Worm (Caenorhabditis elegans): ENCODE data around the gene lpd-7.

The lpd-7 gene

DNA sequence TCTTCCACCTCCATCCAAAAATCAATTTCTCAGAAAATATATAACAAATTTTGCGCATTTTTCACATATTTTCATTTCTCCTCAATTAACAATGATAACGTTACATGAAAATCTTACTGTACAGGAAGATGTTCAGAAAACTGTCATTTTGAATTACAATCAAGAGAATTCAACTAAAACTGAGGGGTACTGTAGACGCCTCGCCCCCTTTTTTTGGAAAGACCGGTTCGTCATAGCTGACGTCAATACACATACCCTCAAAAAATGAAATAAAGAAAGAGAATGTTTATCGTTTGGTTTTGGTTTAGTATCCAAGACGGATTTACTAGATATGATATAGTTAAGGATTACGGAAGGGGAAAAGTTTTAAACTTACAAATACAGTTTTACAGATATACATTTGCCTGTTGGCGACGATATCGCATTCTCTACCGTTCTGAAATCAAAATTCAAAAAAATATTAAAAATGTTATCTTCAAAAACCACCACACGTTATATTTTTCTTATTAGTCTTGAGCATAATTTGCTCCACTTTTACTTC, 15.2 kb upstream of the lpd-7 start:
- peak in 1 of 2 experiments; percentile 94 for TF ChIP-seq unc-62 (GFP tag; optimal IDR thresholded peaks at IDR 0.05 in 1 of 2)
- TF ChIP-seq unc-62 (tag; optimal IDR thresholded peaks at IDR 0.05), result no peak
- TF ChIP-seq ceh-20 (GFP tag; IDR thresholded peaks at IDR 0.05), result 0 out of 2 replicates have a peak, but pooled peaks have one; percentile 19
- no peak for TF ChIP-seq rbr-2 (tag; optimal IDR thresholded peaks at IDR 0.05)
- TF ChIP-seq nhr-102 (tag; optimal IDR thresholded peaks at IDR 0.05), result no peak
- no peak for TF ChIP-seq Y5F2A.4 (GFP tag; optimal IDR thresholded peaks at IDR 0.05)
- TF ChIP-seq nhr-42 (GFP tag; IDR thresholded peaks at IDR 0.05), result no peak
- no peak for TF ChIP-seq egl-43 (GFP tag; IDR thresholded peaks at IDR 0.05)
- TF ChIP-seq ceh-82 (tag; optimal IDR thresholded peaks at IDR 0.05), result no peak
- peak; percentile 29 to 66 for TF ChIP-seq lsy-2 (tag; optimal IDR thresholded peaks at IDR 0.05)
- TF ChIP-seq nhr-28 (tag; optimal IDR thresholded peaks at IDR 0.05), result peak; percentile 14

DNA sequence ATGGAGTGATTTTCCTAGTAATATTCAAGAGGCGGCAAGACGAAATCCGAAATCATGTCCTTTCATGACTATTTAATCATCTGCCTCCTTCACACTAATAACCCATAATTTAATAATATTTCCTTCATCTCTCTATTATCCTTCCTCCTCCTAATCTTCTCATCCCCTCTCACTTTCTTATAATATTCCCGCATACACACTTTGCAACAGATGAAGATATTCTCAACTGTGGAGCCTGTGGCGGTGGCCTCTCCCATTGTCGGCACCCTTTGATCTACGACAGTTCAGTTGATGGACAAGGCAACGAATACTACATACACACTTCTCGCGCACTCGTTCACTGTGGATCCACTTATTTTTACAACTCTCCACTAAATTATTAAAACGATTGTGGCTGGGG, 14.5 kb upstream of the lpd-7 start:
- TF ChIP-seq nhr-6 (tag; optimal IDR thresholded peaks at IDR 0.05), result no peak

DNA sequence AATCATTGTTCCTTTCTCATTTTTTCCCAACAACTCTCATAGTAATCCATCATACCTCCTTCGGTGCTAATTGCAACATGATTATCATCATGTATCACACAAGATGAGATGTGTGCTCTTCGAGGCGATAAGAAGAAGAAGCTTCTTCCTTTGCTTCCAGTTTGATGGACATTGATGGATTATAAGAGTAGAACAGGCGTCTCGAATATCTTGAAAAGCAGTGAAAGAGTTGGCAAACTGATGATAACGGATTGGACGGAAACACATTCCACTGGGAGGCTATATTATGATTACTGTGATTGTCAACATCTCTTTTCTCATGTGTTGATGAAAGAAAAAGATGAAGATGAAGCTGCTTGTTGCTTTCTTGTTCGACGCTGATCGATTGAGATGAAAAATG, 13.3 kb upstream of the lpd-7 start:
- TF ChIP-seq ceh-62 (tag; optimal IDR thresholded peaks at IDR 0.05) (no peak), nhr-42 (GFP tag; IDR thresholded peaks at IDR 0.05) (no peak), daf-16 (GFP tag; optimal IDR thresholded peaks at IDR 0.05) (peak in 1 of 2 experiments; percentile 77), daf-16 (tag; optimal IDR thresholded peaks at IDR 0.05) (no peak), unc-62 (GFP tag; optimal IDR thresholded peaks at IDR 0.05 in 1 of 2) (peak in 1 of 2 experiments; percentile 48), unc-62 (tag; optimal IDR thresholded peaks at IDR 0.05) (no peak), hlh-11 (tag; optimal IDR thresholded peaks at IDR 0.05) (peak; percentile 1)

DNA sequence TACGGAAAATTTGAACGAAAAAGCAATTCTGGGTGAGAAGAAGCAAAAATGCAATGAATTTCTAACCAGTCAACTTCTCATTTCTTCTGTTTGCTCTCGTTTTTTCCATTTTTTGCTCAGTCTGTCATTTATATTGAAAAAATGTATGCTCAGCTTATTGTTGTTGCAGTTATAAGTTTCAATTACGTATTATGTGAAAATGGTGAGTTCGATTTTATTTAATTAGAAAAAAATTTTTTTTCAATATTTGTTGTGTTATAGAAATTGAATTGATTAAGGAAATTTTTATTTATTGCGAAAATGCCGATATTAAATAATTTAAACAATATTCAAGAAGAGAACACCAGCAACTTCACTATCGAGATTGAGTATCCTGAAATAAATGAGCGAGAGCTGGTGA, 11.3 kb upstream of the lpd-7 start, which contains the start of gene lgc-12:
Gene lgc-12, plus strand, starts transcription at position 301 of the 400 bp plus-strand sequence.
- no peak for TF ChIP-seq nhr-42 (GFP tag; IDR thresholded peaks at IDR 0.05)
- no peak for TF ChIP-seq nhr-102 (tag; optimal IDR thresholded peaks at IDR 0.05)
- no peak for TF ChIP-seq nhr-6 (tag; optimal IDR thresholded peaks at IDR 0.05)
- TF ChIP-seq ZK546.5 (tag; optimal IDR thresholded peaks at IDR 0.05), result no peak
- no peak for TF ChIP-seq mxl-2 (GFP tag; conservative IDR thresholded peaks at IDR 0.05)
- no peak for TF ChIP-seq Y75B8A.6 (GFP tag; IDR thresholded peaks at IDR 0.05)
- TF ChIP-seq hif-1 (tag; optimal IDR thresholded peaks at IDR 0.05), result no peak
- TF ChIP-seq nhr-10 (tag; optimal IDR thresholded peaks at IDR 0.05), result no peak
- TF ChIP-seq daf-8 (GFP tag; IDR thresholded peaks at IDR 0.05), result no peak

DNA sequence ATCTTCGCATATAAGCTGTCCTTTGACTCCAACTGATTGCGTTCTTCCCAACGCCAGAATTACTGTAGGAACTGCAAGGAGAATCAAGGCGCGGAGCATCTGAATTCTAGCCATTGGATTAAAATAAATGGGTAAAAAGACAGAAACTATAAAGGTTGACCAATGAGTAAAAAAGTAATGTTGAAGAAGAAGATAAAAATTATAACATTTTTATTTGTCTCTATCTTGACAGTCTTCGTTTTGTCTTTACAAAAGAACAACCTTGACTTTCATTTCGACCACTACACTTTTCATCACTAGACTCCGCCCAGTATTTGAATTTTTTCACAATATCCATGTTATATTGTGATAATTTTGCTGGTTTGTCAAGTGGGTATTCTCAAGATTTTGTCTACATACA, 7.9 kb upstream of the lpd-7 start, which contains the start of gene ttr-8:
Gene ttr-8, minus strand, starts transcription at position 101 of the 400 bp plus-strand sequence.
- TF ChIP-seq F26F4.8 (GFP tag; conservative IDR thresholded peaks at IDR 0.05) (no peak), lir-3 (tag; optimal IDR thresholded peaks at IDR 0.05) (no peak), zip-11 (GFP tag; IDR thresholded peaks at IDR 0.05) (no peak), nhr-10 (tag; optimal IDR thresholded peaks at IDR 0.05) (no peak), R02D3.7 (tag; optimal IDR thresholded peaks at IDR 0.05) (no peak), egl-27 (tag; optimal IDR thresholded peaks at IDR 0.05) (no peak), lin-39 (tag; optimal IDR thresholded peaks at IDR 0.05) (no peak), dmd-8 (GFP tag; IDR thresholded peaks at IDR 0.05) (no peak), tag-97 (GFP tag; IDR thresholded peaks at IDR 0.05) (no peak), duxl-1 (tag; optimal IDR thresholded peaks at IDR 0.05; ENCODE audit: poor library complexity) (no peak), saeg-2 (GFP tag; IDR thresholded peaks at IDR 0.05) (no peak), dve-1 (tag; optimal IDR thresholded peaks at IDR 0.05; ENCODE audit: insufficient read depth) (no peak), daf-16 (GFP tag; optimal IDR thresholded peaks at IDR 0.05) (no peak), daf-16 (tag; optimal IDR thresholded peaks at IDR 0.05) (no peak), arid-1 (GFP tag; conservative IDR thresholded peaks at IDR 0.05) (no peak)
